Worm (Caenorhabditis elegans) whole organism, midembryonic: Measurements from ENCODE around the gene C17F4.7.

Experiments used
- flt-1 ChIP-seq: fragments of 200-800 bp; sonication (Bioruptor generic); IDR thresholded peaks from 2 replicates; pipeline ENCODE4 v1.3.6; 2022; ENCODE audit warnings: missing genetic modification characterization, missing compliant biosample characterization
- klf-2 ChIP-seq: fragments of 200-800 bp; sonication (Bioruptor generic); conservative IDR thresholded peaks from 2 replicates; pipeline ENCODE4 v1.3.6; 2022; ENCODE audit warnings: missing genetic modification reagents, missing genetic modification characterization, missing compliant biosample characterization
- med-1 ChIP-seq: sonication (generic microtip); optimal IDR thresholded peaks from 2 replicates; lab custom pipeline; 2017; ENCODE audit warnings: missing genetic modification characterization, mild to moderate bottlenecking, missing compliant biosample characterization, antibody characterized with exemption, missing genetic modification reagents; ENCODE audit not compliant: insufficient read depth
- tab-1 ChIP-seq: fragments of 200-800 bp; sonication (Bioruptor generic); IDR thresholded peaks from 2 replicates; pipeline ENCODE4 v1.3.6; 2022; ENCODE audit warnings: missing genetic modification characterization, missing compliant biosample characterization

ce11 chrII:3282353-3282752 is 36.5 kb upstream of the C17F4.7 start, which contains the start of gene nep-13:
- TF ChIP-seq klf-2 (GFP tag; lab: Robert Waterston, UW) (no peak), tab-1 (GFP tag; lab: Robert Waterston, UW) (no peak), flt-1 (GFP tag; lab: Robert Waterston, UW) (no peak), med-1 (GFP tag; lab: Kevin White, UChicago) (no peak)
